Worm (Caenorhabditis elegans) whole organism, young adult: ENCODE data around the gene gei-8.

Source experiments
- B0019.2 ChIP-seq: fragments of 200-800 bp; sonication (Bioruptor generic); conservative IDR thresholded peaks from 2 replicates; pipeline ENCODE4 v1.3.6; 2022; ENCODE audit warnings: missing genetic modification reagents, missing genetic modification characterization, missing compliant biosample characterization
- B0035.1 ChIP-seq: sonication (generic microtip); optimal IDR thresholded peaks from 2 replicates; lab custom pipeline; 2016; ENCODE audit warnings: missing genetic modification characterization, mild to moderate bottlenecking, missing compliant biosample characterization, missing genotype, missing genetic modification reagents
- C06A6.2 ChIP-seq: fragments of 200-800 bp; sonication (Bioruptor generic); conservative IDR thresholded peaks from 2 replicates; pipeline ENCODE4 v1.3.6; 2022; ENCODE audit warnings: missing genetic modification characterization, missing compliant biosample characterization
- D2030.7 ChIP-seq: fragments of 200-800 bp; sonication (Bioruptor generic); IDR thresholded peaks from 2 replicates; pipeline ENCODE4 v1.3.6; 2022; ENCODE audit warnings: missing genetic modification reagents, missing genetic modification characterization, missing compliant biosample characterization
- F23B12.7 ChIP-seq: sonication (generic microtip); optimal IDR thresholded peaks from 2 replicates; lab custom pipeline; 2017; ENCODE audit warnings: missing genetic modification characterization, mild to moderate bottlenecking, missing compliant biosample characterization, antibody characterized with exemption, moderate library complexity; ENCODE audit not compliant: insufficient read depth
- F33H1.4 ChIP-seq: fragments of 200-800 bp; sonication (Bioruptor generic); IDR thresholded peaks from 2 replicates; pipeline ENCODE4 v1.3.6; 2022; ENCODE audit warnings: missing genetic modification reagents, missing genetic modification characterization, missing compliant biosample characterization
- F39B2.1 ChIP-seq: fragments of 200-800 bp; sonication (Bioruptor generic); IDR thresholded peaks from 2 replicates; pipeline ENCODE4 v1.3.6; 2022; ENCODE audit warnings: missing genetic modification reagents, missing genetic modification characterization, missing compliant biosample characterization
- F49E8.2 ChIP-seq: sonication (generic microtip); optimal IDR thresholded peaks from 3 replicates; lab custom pipeline; 2017; ENCODE audit warnings: missing genetic modification characterization, mild to moderate bottlenecking, missing compliant biosample characterization, antibody characterized with exemption, moderate library complexity; ENCODE audit not compliant: insufficient read depth
- F57A8.1 ChIP-seq: fragments of 200-800 bp; sonication (Bioruptor generic); optimal IDR thresholded peaks from 2 replicates; lab custom pipeline; 2018; ENCODE audit warnings: mild to moderate bottlenecking, missing genetic modification characterization, moderate library complexity, missing compliant biosample characterization
- T07F8.4 ChIP-seq: sonication (generic microtip); optimal IDR thresholded peaks from 2 replicates; lab custom pipeline; 2016; ENCODE audit warnings: mild to moderate bottlenecking, missing genetic modification characterization, moderate library complexity, missing compliant biosample characterization
- Y53G8AR.9 ChIP-seq: fragments of 200-800 bp; sonication (Bioruptor generic); conservative IDR thresholded peaks from 2 replicates; pipeline ENCODE4 v1.3.6; 2022; ENCODE audit warnings: missing genetic modification reagents, missing genetic modification characterization, missing compliant biosample characterization
- Y67H2A.10 ChIP-seq: fragments of 200-800 bp; sonication (Bioruptor generic); conservative IDR thresholded peaks from 2 replicates; pipeline ENCODE4 v1.3.6; 2022; ENCODE audit warnings: missing genetic modification reagents, missing genetic modification characterization, missing compliant biosample characterization
- ZK185.1 ChIP-seq: sonication (generic microtip); optimal IDR thresholded peaks from 2 replicates; lab custom pipeline; 2016; ENCODE audit warnings: mild to moderate bottlenecking, missing genetic modification characterization, missing compliant biosample characterization; ENCODE audit not compliant: poor library complexity, severe bottlenecking
- attf-5 ChIP-seq: fragments of 200-800 bp; sonication (Bioruptor generic); optimal IDR thresholded peaks from 2 replicates; lab custom pipeline; 2018; ENCODE audit warnings: mild to moderate bottlenecking, missing genetic modification characterization, missing compliant biosample characterization
- cebp-2 ChIP-seq: fragments of 200-800 bp; sonication (Bioruptor generic); IDR thresholded peaks from 2 replicates; pipeline ENCODE4 v1.3.6; 2022; ENCODE audit warnings: missing genetic modification characterization, missing compliant biosample characterization
- ceh-58 ChIP-seq: fragments of 200-800 bp; sonication (Bioruptor generic); IDR thresholded peaks from 2 replicates; pipeline ENCODE4 v1.3.6; 2022; ENCODE audit warnings: missing genetic modification characterization, missing compliant biosample characterization
- ceh-79 ChIP-seq: sonication (generic microtip); optimal IDR thresholded peaks from 2 replicates; lab custom pipeline; 2017; ENCODE audit warnings: mild to moderate bottlenecking, missing genetic modification characterization, missing compliant biosample characterization
- die-1 ChIP-seq: sonication (generic microtip); optimal IDR thresholded peaks from 2 replicates; lab custom pipeline; 2016; ENCODE audit warnings: missing genotype, mild to moderate bottlenecking, missing genetic modification characterization, missing compliant biosample characterization
- dox-1 ChIP-seq: fragments of 200-800 bp; sonication (Bioruptor generic); IDR thresholded peaks from 2 replicates; pipeline ENCODE4 v1.3.6; 2022; ENCODE audit warnings: missing genetic modification reagents, missing genetic modification characterization, missing compliant biosample characterization
- egl-18 ChIP-seq: fragments of 200-800 bp; sonication (Bioruptor generic); IDR thresholded peaks from 2 replicates; pipeline ENCODE4 v1.3.6; 2022; ENCODE audit warnings: missing genetic modification reagents, missing genetic modification characterization, missing compliant biosample characterization
- egl-44 ChIP-seq: fragments of 200-800 bp; sonication (Bioruptor generic); IDR thresholded peaks from 2 replicates; pipeline ENCODE4 v1.3.6; 2022; ENCODE audit warnings: missing genetic modification reagents, missing genetic modification characterization, missing compliant biosample characterization
- him-1 ChIP-seq: sonication (generic microtip); optimal IDR thresholded peaks from 2 replicates; lab custom pipeline; 2016; ENCODE audit warnings: missing genotype, missing genetic modification reagents, missing genetic modification characterization, missing compliant biosample characterization
- hlh-12 ChIP-seq: sonication (generic microtip); optimal IDR thresholded peaks from 2 replicates; lab custom pipeline; 2016; ENCODE audit warnings: missing genetic modification characterization, missing compliant biosample characterization
- hlh-26 ChIP-seq: fragments of 200-800 bp; sonication (Bioruptor generic); conservative IDR thresholded peaks from 2 replicates; pipeline ENCODE4 v1.3.6; 2022; ENCODE audit warnings: missing genetic modification reagents, missing genetic modification characterization, missing compliant biosample characterization
- hsf-1 ChIP-seq: fragments of 200-800 bp; sonication (Bioruptor generic); IDR thresholded peaks from 2 replicates; pipeline ENCODE4 v1.3.6; 2022; ENCODE audit warnings: missing genetic modification reagents, missing genetic modification characterization, missing compliant biosample characterization
- let-607 ChIP-seq, 2 experiments: fragments of 200-800 bp in 1 of 2; sonication (Bioruptor generic) in 1 of 2; sonication (generic microtip) in 1 of 2; optimal IDR thresholded peaks; 2 replicates each; lab custom pipeline; 2016 to 2018; ENCODE audit warnings: mild to moderate bottlenecking in 2 of 2, missing compliant biosample characterization in 2 of 2, missing genetic modification characterization in 2 of 2, moderate library complexity in 2 of 2, missing genotype in 1 of 2
- lin-35 ChIP-seq, 3 experiments: fragments of 150-350 bp in 2 of 3; sonication (generic microtip) in 1 of 3; optimal IDR thresholded peaks; 2 replicates each; lab custom pipeline; 2014 to 2018; ENCODE audit warnings: missing biosample characterization in 3 of 3, missing genetic modification characterization in 3 of 3, missing genetic modification reagents in 3 of 3
- lin-40 ChIP-seq: sonication (generic microtip); optimal IDR thresholded peaks from 2 replicates; lab custom pipeline; 2016; ENCODE audit warnings: missing genetic modification characterization, mild to moderate bottlenecking, missing compliant biosample characterization, missing genotype, missing genetic modification reagents
- lsl-1 ChIP-seq: fragments of 200-800 bp; sonication (Bioruptor generic); optimal IDR thresholded peaks from 2 replicates; lab custom pipeline; 2018; ENCODE audit warnings: mild to moderate bottlenecking, missing genetic modification characterization, moderate library complexity, missing compliant biosample characterization
- madf-10 ChIP-seq: sonication (generic microtip); optimal IDR thresholded peaks from 2 replicates; lab custom pipeline; 2016; ENCODE audit warnings: mild to moderate bottlenecking, missing genetic modification characterization, missing compliant biosample characterization
- madf-6 ChIP-seq: fragments of 200-800 bp; sonication (Bioruptor generic); IDR thresholded peaks from 2 replicates; pipeline ENCODE4 v1.3.6; 2022; ENCODE audit warnings: missing genetic modification reagents, missing genetic modification characterization, missing compliant biosample characterization
- mcd-1 ChIP-seq: fragments of 200-800 bp; sonication (Bioruptor generic); IDR thresholded peaks from 2 replicates; pipeline ENCODE4 v1.3.6; 2022; ENCODE audit warnings: missing genetic modification reagents, missing genetic modification characterization, missing compliant biosample characterization
- mes-4 ChIP-seq: sonication (generic microtip); optimal IDR thresholded peaks from 2 replicates; lab custom pipeline; 2016; ENCODE audit warnings: missing genotype, missing genetic modification characterization, missing compliant biosample characterization
- nfya-2 ChIP-seq: fragments of 200-800 bp; sonication (Bioruptor generic); IDR thresholded peaks from 2 replicates; pipeline ENCODE4 v1.3.6; 2022; ENCODE audit warnings: missing genetic modification reagents, missing genetic modification characterization, missing compliant biosample characterization
- nfyb-1 ChIP-seq: fragments of 200-800 bp; sonication (Bioruptor generic); IDR thresholded peaks from 2 replicates; pipeline ENCODE4 v1.3.6; 2022; ENCODE audit warnings: missing genetic modification reagents, missing genetic modification characterization, missing compliant biosample characterization
- nhr-27 ChIP-seq: fragments of 200-800 bp; sonication (Bioruptor generic); optimal IDR thresholded peaks from 2 replicates; lab custom pipeline; 2018; ENCODE audit warnings: mild to moderate bottlenecking, missing genetic modification characterization, moderate library complexity, missing compliant biosample characterization
- nhr-80 ChIP-seq: sonication (generic microtip); optimal IDR thresholded peaks from 2 replicates; lab custom pipeline; 2016; ENCODE audit warnings: missing genetic modification characterization, missing compliant biosample characterization
- sdz-38 ChIP-seq: sonication (generic microtip); optimal IDR thresholded peaks from 2 replicates; lab custom pipeline; 2016; ENCODE audit warnings: missing genotype, missing genetic modification characterization, missing compliant biosample characterization
- snpc-1.1 ChIP-seq: sonication (generic microtip); optimal IDR thresholded peaks from 2 replicates; lab custom pipeline; 2017; ENCODE audit warnings: missing genetic modification characterization, mild to moderate bottlenecking, missing compliant biosample characterization, antibody characterized with exemption, moderate library complexity, missing genotype, missing genetic modification reagents; ENCODE audit not compliant: insufficient read depth
- zfh-2 ChIP-seq: fragments of 200-800 bp; sonication (Bioruptor generic); conservative IDR thresholded peaks from 2 replicates; pipeline ENCODE4 v1.3.6; 2022; ENCODE audit warnings: missing genetic modification reagents, missing genetic modification characterization, missing compliant biosample characterization

gei-8 gene

DNA sequence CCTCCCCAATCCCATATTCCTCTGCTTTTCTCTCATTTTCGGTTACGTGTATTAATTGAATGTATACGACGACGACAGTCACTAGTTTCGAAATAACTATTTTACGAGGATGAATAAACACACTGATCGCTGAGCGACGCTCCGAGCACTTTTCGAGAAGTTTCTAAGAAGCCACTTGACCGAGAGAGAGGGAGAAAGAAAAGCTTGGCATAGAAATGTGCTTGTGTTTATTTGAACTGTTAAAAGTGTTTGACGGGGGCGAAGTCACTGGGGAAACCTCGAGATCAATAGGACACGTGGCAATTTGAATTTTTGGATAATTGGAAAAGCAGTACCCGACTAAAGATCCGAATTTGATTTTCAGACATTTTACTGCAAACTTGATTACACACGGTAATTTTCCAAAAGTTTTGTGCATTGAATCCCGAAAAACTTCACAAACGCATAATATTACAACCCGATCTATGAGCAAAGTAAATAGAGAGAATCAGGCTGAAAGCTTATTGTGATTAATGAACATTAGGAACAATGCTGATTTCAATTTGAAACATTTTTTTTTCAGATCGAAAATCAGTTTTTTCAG is 15.6 kb upstream of the gei-8 start:
- TF ChIP-seq lsl-1 (no peak), lin-35 (GFP tag; optimal IDR thresholded peaks at IDR 0.05; lab: Kevin White, UChicago) (no peak), B0019.2 (no peak), nfya-2 (no peak), Y67H2A.10 (no peak)

DNA sequence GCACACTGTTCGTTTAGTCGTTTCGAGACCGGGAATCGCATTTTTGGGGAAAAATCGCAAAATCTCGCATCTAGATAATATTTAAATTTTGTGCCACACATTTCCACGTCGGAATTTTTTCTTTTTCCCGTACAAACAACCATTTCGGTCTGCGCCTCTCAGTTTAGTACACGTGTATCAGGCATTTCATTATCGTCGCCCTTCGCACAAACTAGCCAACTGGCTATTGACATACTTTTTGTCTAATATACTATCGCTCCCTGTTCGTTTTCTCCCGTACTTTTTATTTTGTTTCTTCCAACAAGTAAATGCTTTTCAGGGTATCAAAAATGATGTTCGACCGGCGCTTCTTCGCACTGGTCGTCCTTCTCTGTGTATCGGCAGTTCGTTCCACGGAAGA is 12.3 kb upstream of the gei-8 start, which contains the start of gene C14B9.2:
C14B9.2 (plus strand) TSS at position 320 of the 400 bp plus-strand sequence.
- TF ChIP-seq madf-6, result no peak
- TF ChIP-seq B0035.1 (tag; lab: Kevin White, UChicago), result no peak
- no peak for TF ChIP-seq hsf-1 (GFP tag; lab: Robert Waterston, UW)
- no peak for TF ChIP-seq lin-35 (GFP tag; optimal IDR thresholded peaks at IDR 0.05; lab: Kevin White, UChicago)
- TF ChIP-seq nhr-80 (tag; lab: Kevin White, UChicago), result peak; percentile 55
- no peak for TF ChIP-seq him-1 (tag; lab: Kevin White, UChicago)
- TF ChIP-seq attf-5 (GFP tag; lab: Kevin White, UChicago), result peak; percentile 24
- no peak for TF ChIP-seq egl-18 (GFP tag; lab: Robert Waterston, UW)
- TF ChIP-seq F33H1.4 (GFP tag; lab: Robert Waterston, UW), result no peak
- no peak for TF ChIP-seq Y53G8AR.9 (GFP tag; lab: Robert Waterston, UW)
- TF ChIP-seq ceh-79 (tag; lab: Kevin White, UChicago), result no peak
- no peak for TF ChIP-seq F23B12.7 (tag; lab: Kevin White, UChicago)
- TF ChIP-seq F49E8.2 (tag; lab: Kevin White, UChicago), result no peak
- TF ChIP-seq dox-1, result 0 out of 2 replicates have a peak, but pooled peaks have one; percentile 34
- TF ChIP-seq let-607 (tag; optimal IDR thresholded peaks at IDR 0.05; lab: Kevin White, UChicago), result peak; percentile 59 to 88
- no peak for TF ChIP-seq F39B2.1 (GFP tag; lab: Robert Waterston, UW)
- no peak for TF ChIP-seq hlh-12 (tag; lab: Kevin White, UChicago)
- no peak for TF ChIP-seq B0019.2

DNA sequence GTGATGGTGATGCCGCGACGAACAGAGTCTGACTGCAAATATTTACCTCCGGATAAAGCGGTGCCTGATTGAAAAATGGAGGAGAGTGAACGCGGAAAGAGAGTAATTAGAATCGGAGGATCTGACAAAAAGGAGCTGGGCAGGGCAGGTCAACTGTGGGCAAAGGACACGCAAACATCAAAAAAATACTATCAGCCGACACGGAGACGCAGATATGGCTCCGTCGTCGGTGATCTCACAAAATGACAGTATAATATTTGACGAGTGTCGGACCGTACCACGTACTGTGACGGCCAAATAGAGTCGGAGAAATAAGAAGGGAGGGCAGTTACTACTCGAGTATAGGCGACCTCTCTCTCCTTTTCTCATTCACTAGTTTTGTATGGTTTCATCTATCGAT is 11.5 kb upstream of the gei-8 start:
- TF ChIP-seq egl-44 (GFP tag; lab: Robert Waterston, UW) (no peak), zfh-2 (GFP tag; lab: Robert Waterston, UW) (0 out of 2 replicates have a peak, but pooled peaks have one; percentile 9), sdz-38 (tag; lab: Kevin White, UChicago) (no peak), nfyb-1 (GFP tag; lab: Robert Waterston, UW) (peak; percentile 39; the same call in 1 of the 2 replicates), hlh-26 (GFP tag; lab: Robert Waterston, UW) (no peak), nhr-80 (tag; lab: Kevin White, UChicago) (no peak), ceh-58 (GFP tag; lab: Robert Waterston, UW) (no peak), C06A6.2 (no peak), cebp-2 (no peak)

DNA sequence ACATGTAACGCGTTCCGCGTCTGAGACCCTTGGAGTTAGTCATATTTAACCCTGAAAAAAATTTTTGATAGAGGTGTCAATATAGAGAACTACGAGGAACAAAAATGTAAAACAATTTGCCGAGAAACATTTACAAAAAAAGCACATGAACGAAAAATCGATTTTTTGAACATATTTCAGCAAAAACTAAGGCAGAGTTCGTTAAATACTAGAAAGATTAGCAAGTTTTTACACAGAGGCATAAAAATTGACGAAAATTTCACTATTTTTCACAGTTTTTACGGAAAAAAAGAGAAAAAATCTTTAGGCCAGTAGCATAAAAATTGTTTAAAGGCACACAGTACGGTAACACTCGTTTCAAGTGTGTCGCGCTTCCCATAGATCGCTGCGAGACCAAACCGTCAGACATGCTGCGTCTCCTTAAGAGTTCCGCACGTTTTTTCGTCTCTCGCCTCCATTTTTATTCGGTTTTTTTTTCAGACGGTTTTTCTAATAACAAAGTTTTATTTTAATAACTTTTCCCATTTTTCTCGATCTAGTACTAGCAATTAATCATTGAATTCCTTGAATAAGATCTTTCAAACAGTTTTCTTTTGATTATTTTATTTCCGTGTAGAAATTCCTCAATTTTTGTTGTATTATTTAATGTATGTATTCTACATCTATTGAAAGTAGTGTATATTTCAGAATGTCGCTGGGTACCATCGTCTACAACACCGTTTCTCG is 9.3 kb upstream of the gei-8 start, which contains the start of the genes rpl-21 and C14B9.10:
rpl-21 (minus strand) TSS at position 51 of the 726 bp plus-strand sequence.
C14B9.10 (plus strand) TSS at position 676 of the 726 bp plus-strand sequence.
- TF ChIP-seq snpc-1.1 (tag; lab: Kevin White, UChicago) (peak; percentile 60), ZK185.1 (tag; lab: Kevin White, UChicago) (peak; percentile 66), let-607 (tag; optimal IDR thresholded peaks at IDR 0.05; lab: Kevin White, UChicago) (peak in 1 of 2 experiments; percentile 59), T07F8.4 (no peak), D2030.7 (peak; percentile 78), die-1 (tag; lab: Kevin White, UChicago) (no peak), attf-5 (GFP tag; lab: Kevin White, UChicago) (peak; percentile 76), lin-35 (GFP tag; optimal IDR thresholded peaks at IDR 0.05; lab: Kevin White, UChicago) (peak in 1 of 3 experiments; percentile 67), madf-6 (peak; percentile 92), mes-4 (peak; percentile 2), F49E8.2 (tag; lab: Kevin White, UChicago) (peak; percentile 82), F57A8.1 (no peak), madf-10 (tag; lab: Kevin White, UChicago) (peak; percentile 26), lin-40 (tag; lab: Kevin White, UChicago) (peak; percentile 46), him-1 (tag; lab: Kevin White, UChicago) (peak; percentile 65), hlh-26 (GFP tag; lab: Robert Waterston, UW) (no peak), B0035.1 (tag; lab: Kevin White, UChicago) (no peak), nhr-27 (tag; lab: Kevin White, UChicago) (no peak), mcd-1 (GFP tag; lab: Robert Waterston, UW) (peak; percentile 80)
